Fruit fly (Drosophila melanogaster) whole organism, embryonic: Measurements from ENCODE around the gene CG13894.
A peak's percentile ranks its signal among the peaks of the same experiment; 100 is the strongest.

ENCODE experiments used
- Atf-2 ChIP-seq: fragments of 200-800 bp; sonication (Bioruptor generic); optimal IDR thresholded peaks from 2 replicates; lab custom pipeline; 2016; ENCODE audit warnings: missing biosample characterization, missing genetic modification characterization
- BtbVII ChIP-seq: fragments of 200-800 bp; sonication (Bioruptor generic); optimal IDR thresholded peaks from 3 replicates; lab custom pipeline; 2017; ENCODE audit warnings: missing biosample characterization, mild to moderate bottlenecking, missing genetic modification characterization
- Bteb2 ChIP-seq: fragments of 200-800 bp; sonication (Bioruptor generic); optimal IDR thresholded peaks from 2 replicates; lab custom pipeline; 2016; ENCODE audit warnings: missing biosample characterization, missing genetic modification characterization
- CG1024 ChIP-seq: fragments of 200-800 bp; sonication (Bioruptor generic); IDR thresholded peaks from 2 replicates; pipeline ENCODE4 v1.3.6; 2022; ENCODE audit warnings: missing biosample characterization, missing genetic modification characterization
- CG10979 ChIP-seq: fragments of 200-800 bp; sonication (Bioruptor generic); optimal IDR thresholded peaks from 2 replicates; lab custom pipeline; 2018; ENCODE audit warnings: missing biosample characterization, mild to moderate bottlenecking, missing genetic modification characterization, moderate library complexity
- CG11696 ChIP-seq: fragments of 200-800 bp; sonication (Bioruptor generic); IDR thresholded peaks from 2 replicates; pipeline ENCODE4 v1.3.6; 2022; ENCODE audit warnings: missing biosample characterization, missing genetic modification characterization
- CG17359 ChIP-seq: fragments of 200-800 bp; sonication (Bioruptor generic); optimal IDR thresholded peaks from 3 replicates; lab custom pipeline; 2018; ENCODE audit warnings: missing biosample characterization, mild to moderate bottlenecking, missing genetic modification characterization, moderate library complexity
- CG2889 ChIP-seq: fragments of 200-800 bp; sonication (Bioruptor generic); IDR thresholded peaks from 3 replicates; pipeline ENCODE4 v1.3.6; 2022; ENCODE audit warnings: missing biosample characterization, missing genetic modification characterization
- CG30431 ChIP-seq: fragments of 200-800 bp; sonication (Bioruptor generic); optimal IDR thresholded peaks from 2 replicates; lab custom pipeline; 2017; ENCODE audit warnings: missing biosample characterization, missing genetic modification characterization
- CG42726 ChIP-seq: fragments of 200-800 bp; sonication (Bioruptor generic); IDR thresholded peaks from 2 replicates; pipeline ENCODE4 v1.3.6; 2022; ENCODE audit warnings: missing biosample characterization, missing genetic modification characterization; ENCODE audit not compliant: partially characterized antibody
- CG4424 ChIP-seq: fragments of 200-800 bp; sonication (Bioruptor generic); optimal IDR thresholded peaks from 3 replicates; lab custom pipeline; 2016; ENCODE audit warnings: missing biosample characterization, missing genetic modification characterization
- CG7357 ChIP-seq: fragments of 200-800 bp; sonication (Bioruptor generic); IDR thresholded peaks from 3 replicates; pipeline ENCODE4 v1.3.6; 2022; ENCODE audit warnings: missing biosample characterization, missing genetic modification characterization
- CG7745 ChIP-seq: fragments of 200-800 bp; sonication (Bioruptor generic); optimal IDR thresholded peaks from 2 replicates; lab custom pipeline; 2018; ENCODE audit warnings: missing biosample characterization, mild to moderate bottlenecking, missing genetic modification characterization, moderate library complexity
- CG7786 ChIP-seq: fragments of 200-800 bp; sonication (Bioruptor generic); optimal IDR thresholded peaks from 2 replicates; lab custom pipeline; 2016; ENCODE audit warnings: missing biosample characterization, missing genetic modification characterization
- CG8359 ChIP-seq: fragments of 200-800 bp; sonication (Bioruptor generic); optimal IDR thresholded peaks from 2 replicates; lab custom pipeline; 2017; ENCODE audit warnings: missing biosample characterization, mild to moderate bottlenecking, missing genetic modification characterization, borderline replicate concordance
- Dfd ChIP-seq, 2 experiments: fragments of >200 bp; optimal IDR thresholded peaks; 2 replicates each; lab custom pipeline; 2017; ENCODE audit warnings: missing biosample characterization in 2 of 2, missing genetic modification characterization in 2 of 2
- Dll ChIP-seq: fragments of 200-800 bp; sonication (Bioruptor generic); IDR thresholded peaks from 4 replicates; pipeline ENCODE4 v1.3.6; 2022; ENCODE audit warnings: missing biosample characterization, missing genetic modification characterization; ENCODE audit not compliant: partially characterized antibody
- Doc2 ChIP-seq: fragments of 200-800 bp; sonication (Bioruptor generic); IDR thresholded peaks from 2 replicates; pipeline ENCODE4 v1.3.6; 2022; ENCODE audit warnings: missing biosample characterization, missing genetic modification characterization
- HHEX ChIP-seq: fragments of 200-800 bp; sonication (Bioruptor generic); optimal IDR thresholded peaks from 3 replicates; lab custom pipeline; 2017; ENCODE audit warnings: missing biosample characterization, mild to moderate bottlenecking, missing genetic modification characterization, missing genetic modification reagents
- Hand ChIP-seq: fragments of 200-800 bp; sonication (Bioruptor generic); optimal IDR thresholded peaks from 2 replicates; lab custom pipeline; 2017; ENCODE audit warnings: mild to moderate bottlenecking, missing biosample characterization, missing genetic modification reagents, missing genetic modification characterization
- Meics ChIP-seq: fragments of 200-800 bp; sonication (Bioruptor generic); optimal IDR thresholded peaks from 2 replicates; lab custom pipeline; 2017; ENCODE audit warnings: missing biosample characterization, mild to moderate bottlenecking, missing genetic modification characterization
- Mes4 ChIP-seq: fragments of 200-800 bp; sonication (Bioruptor generic); optimal IDR thresholded peaks from 2 replicates; lab custom pipeline; 2016; ENCODE audit warnings: missing biosample characterization, missing genetic modification characterization
- Mrtf ChIP-seq: fragments of 200-800 bp; sonication (Bioruptor generic); IDR thresholded peaks from 3 replicates; pipeline ENCODE4 v1.3.6; 2022; ENCODE audit warnings: missing biosample characterization, missing genetic modification characterization
- PHDP ChIP-seq: fragments of 200-800 bp; sonication (Bioruptor generic); optimal IDR thresholded peaks from 3 replicates; lab custom pipeline; 2018; ENCODE audit warnings: missing biosample characterization, mild to moderate bottlenecking, missing genetic modification characterization, moderate library complexity
- Pdp1 ChIP-seq, 2 experiments: fragments of 200-800 bp; sonication (Bioruptor generic); optimal IDR thresholded peaks; 3 replicates each; lab custom pipeline; 2016; ENCODE audit warnings: missing biosample characterization in 2 of 2, missing genetic modification characterization in 2 of 2, mild to moderate bottlenecking in 1 of 2, moderate library complexity in 1 of 2
- Scr ChIP-seq: fragments of 200-800 bp; sonication (Bioruptor generic); IDR thresholded peaks from 2 replicates; pipeline ENCODE4 v1.3.6; 2022; ENCODE audit warnings: missing biosample characterization, missing genetic modification characterization; ENCODE audit not compliant: partially characterized antibody
- Tbp ChIP-seq: fragments of >200 bp; optimal IDR thresholded peaks from 2 replicates; lab custom pipeline; 2018; ENCODE audit warnings: missing biosample characterization, missing genetic modification characterization
- bowl ChIP-seq: fragments of 200-800 bp; sonication (Bioruptor generic); IDR thresholded peaks from 2 replicates; pipeline ENCODE4 v1.3.6; 2022; ENCODE audit warnings: missing biosample characterization, missing genetic modification characterization
- caup ChIP-seq: fragments of 200-800 bp; sonication (Bioruptor generic); optimal IDR thresholded peaks from 3 replicates; lab custom pipeline; 2017; ENCODE audit warnings: missing biosample characterization, mild to moderate bottlenecking, missing genetic modification characterization, moderate library complexity; ENCODE audit not compliant: severe bottlenecking
- croc ChIP-seq: fragments of 200-800 bp; sonication (Bioruptor generic); conservative IDR thresholded peaks from 3 replicates; pipeline ENCODE4 v1.3.6; 2022; ENCODE audit warnings: missing biosample characterization, missing genetic modification characterization
- cwo ChIP-seq: fragments of 200-800 bp; sonication (Bioruptor generic); optimal IDR thresholded peaks from 3 replicates; lab custom pipeline; 2017; ENCODE audit warnings: missing biosample characterization, missing genetic modification characterization, mild to moderate bottlenecking, moderate library complexity, missing genetic modification reagents
- dati ChIP-seq: fragments of 200-800 bp; sonication (Bioruptor generic); IDR thresholded peaks from 2 replicates; pipeline ENCODE4 v1.3.6; 2022; ENCODE audit warnings: missing biosample characterization, missing genetic modification characterization
- dmrt11E ChIP-seq: fragments of 200-800 bp; sonication (Bioruptor generic); optimal IDR thresholded peaks from 3 replicates; lab custom pipeline; 2018; ENCODE audit warnings: missing biosample characterization, mild to moderate bottlenecking, missing genetic modification characterization, moderate library complexity
- ems ChIP-seq: fragments of 200-800 bp; sonication (Bioruptor generic); optimal IDR thresholded peaks from 3 replicates; lab custom pipeline; 2016; ENCODE audit warnings: missing biosample characterization, missing genetic modification characterization
- gem ChIP-seq: fragments of 200-800 bp; sonication (Bioruptor generic); optimal IDR thresholded peaks from 2 replicates; lab custom pipeline; 2019; ENCODE audit warnings: missing biosample characterization, mild to moderate bottlenecking, missing genetic modification characterization, moderate library complexity
- h ChIP-seq: fragments of >200 bp; optimal IDR thresholded peaks from 2 replicates; lab custom pipeline; 2017
- her ChIP-seq: fragments of 200-800 bp; sonication (Bioruptor generic); optimal IDR thresholded peaks from 2 replicates; lab custom pipeline; 2016; ENCODE audit warnings: missing biosample characterization, missing genetic modification characterization
- kni ChIP-seq: fragments of 200-800 bp; sonication (Bioruptor generic); optimal IDR thresholded peaks from 3 replicates; lab custom pipeline; 2017; ENCODE audit warnings: mild to moderate bottlenecking, missing biosample characterization, missing genetic modification reagents, missing genetic modification characterization
- lab ChIP-seq: fragments of 200-800 bp; sonication (Bioruptor generic); optimal IDR thresholded peaks from 3 replicates; lab custom pipeline; 2017; ENCODE audit warnings: missing biosample characterization, missing genetic modification characterization, mild to moderate bottlenecking, moderate library complexity, missing genetic modification reagents
- nerfin-2 ChIP-seq: fragments of 200-800 bp; sonication (Bioruptor generic); IDR thresholded peaks from 2 replicates; pipeline ENCODE4 v1.3.6; 2022; ENCODE audit warnings: missing biosample characterization, missing genetic modification characterization; ENCODE audit not compliant: partially characterized antibody
- nom ChIP-seq: fragments of 200-800 bp; sonication (Bioruptor generic); optimal IDR thresholded peaks from 2 replicates; lab custom pipeline; 2017; ENCODE audit warnings: missing biosample characterization, missing genetic modification characterization, mild to moderate bottlenecking, moderate library complexity, missing genetic modification reagents
- pan ChIP-seq, 4 experiments: fragments of >200 bp in 3 of 4; fragments of 200-800 bp in 1 of 4; sonication (Bioruptor generic) in 1 of 4; optimal IDR thresholded peaks in 3 of 4; IDR thresholded peaks in 1 of 4; 2 replicates each; pipeline versions ENCODE4 v1.3.6 to Lab custom; 2017 to 2022; ENCODE audit warnings: missing biosample characterization in 2 of 4, missing genetic modification characterization in 2 of 4, mixed read lengths in 1 of 4
- pho ChIP-seq: fragments of 200-800 bp; sonication (Bioruptor generic); optimal IDR thresholded peaks from 2 replicates; lab custom pipeline; 2016; ENCODE audit warnings: missing biosample characterization, missing genetic modification characterization
- phol ChIP-seq: fragments of 200-800 bp; sonication (Bioruptor generic); optimal IDR thresholded peaks from 3 replicates; lab custom pipeline; 2018; ENCODE audit warnings: missing biosample characterization, mild to moderate bottlenecking, missing genetic modification characterization, moderate library complexity
- sc ChIP-seq, 3 experiments: fragments of >200 bp in 2 of 3; fragments of 200-800 bp in 1 of 3; sonication (Bioruptor generic) in 1 of 3; optimal IDR thresholded peaks; 2 replicates in 2 of 3; 3 replicates in 1 of 3; lab custom pipeline; 2017; ENCODE audit warnings: mild to moderate bottlenecking in 1 of 3, missing biosample characterization in 1 of 3, missing genetic modification characterization in 1 of 3, missing genetic modification reagents in 1 of 3
- sens-2 ChIP-seq: fragments of 200-800 bp; sonication (Bioruptor generic); IDR thresholded peaks from 2 replicates; pipeline ENCODE4 v1.3.6; 2022; ENCODE audit warnings: missing biosample characterization, missing genetic modification characterization
- sna ChIP-seq: fragments of 200-800 bp; sonication (Bioruptor generic); IDR thresholded peaks from 2 replicates; pipeline ENCODE4 v1.3.6; 2022; ENCODE audit warnings: missing biosample characterization, missing genetic modification characterization; ENCODE audit not compliant: partially characterized antibody
- sr ChIP-seq: fragments of 200-800 bp; sonication (Bioruptor generic); IDR thresholded peaks from 3 replicates; pipeline ENCODE4 v1.3.6; 2022; ENCODE audit warnings: missing biosample characterization, missing genetic modification characterization

Gene CG13894

dm6 chr3L:654019-654418 is 44.9 kb downstream of the CG13894 start, which contains the start of the genes MED30 and Rev1 (continued):
- TF ChIP-seq CG10979 (tag; lab: Kevin White, UChicago) (peak; percentile 85), CG7745 (peak; percentile 17), Atf-2 (GFP tag; lab: Kevin White, UChicago) (peak; percentile 95), CG7786 (GFP tag; lab: Kevin White, UChicago) (peak; percentile 97), CG2889 (peak; percentile 82), nerfin-2 (GFP tag; lab: Robert Waterston, UW) (peak; percentile 47; the same call in 1 of the 2 replicates), sr (peak; percentile 67), CG30431 (GFP tag; lab: Kevin White, UChicago) (peak; percentile 86), Pdp1 (GFP tag; optimal IDR thresholded peaks at IDR 0.05; lab: Kevin White, UChicago) (peak; percentile 94 to 96), Mrtf (GFP tag; lab: Robert Waterston, UW) (peak; percentile 87), dmrt11E (tag; lab: Kevin White, UChicago) (peak; percentile 77), cwo (peak; percentile 87), Doc2 (GFP tag; lab: Robert Waterston, UW) (0 out of 2 replicates have a peak, but pooled peaks have one; percentile 11), CG42726 (no peak), HHEX (GFP tag; lab: Kevin White, UChicago) (peak; percentile 90), nom (peak; percentile 71), Hand (GFP tag; lab: Kevin White, UChicago) (peak; percentile 78), lab (GFP tag; lab: Kevin White, UChicago) (peak; percentile 97), CG7357 (GFP tag; lab: Robert Waterston, UW) (peak; percentile 76), Bteb2 (GFP tag; lab: Kevin White, UChicago) (peak; percentile 95), sna (GFP tag; lab: Robert Waterston, UW) (peak; percentile 59; the same call in 1 of the 2 replicates), Dll (peak; percentile 67), CG11696 (peak; percentile 74), PHDP (tag; lab: Kevin White, UChicago) (peak; percentile 95), CG8359 (GFP tag; lab: Kevin White, UChicago) (peak; percentile 40), CG17359 (tag; lab: Kevin White, UChicago) (peak; percentile 92), Dfd (GFP tag; optimal IDR thresholded peaks at IDR 0.05; lab: Kevin White, UChicago) (no peak), BtbVII (peak; percentile 89), bowl (GFP tag; lab: Robert Waterston, UW) (peak; percentile 72), CG1024 (GFP tag; lab: Robert Waterston, UW) (peak; percentile 82), CG4424 (GFP tag; lab: Kevin White, UChicago) (peak; percentile 91), Mes4 (GFP tag; lab: Kevin White, UChicago) (peak; percentile 87), ems (GFP tag; lab: Kevin White, UChicago) (peak; percentile 96), kni (peak; percentile 51), h (no peak), Meics (peak; percentile 93), pho (GFP tag; lab: Kevin White, UChicago) (peak; percentile 98), phol (tag; lab: Kevin White, UChicago) (peak; percentile 92), Scr (GFP tag; lab: Robert Waterston, UW) (peak; percentile 52), croc (GFP tag; lab: Robert Waterston, UW) (peak; percentile 66), sc (optimal IDR thresholded peaks at IDR 0.05; lab: Kevin White, UChicago) (no peak), sc (GFP tag; optimal IDR thresholded peaks at IDR 0.05; lab: Kevin White, UChicago) (peak; percentile 53), gem (tag; lab: Kevin White, UChicago) (peak; percentile 96), dati (GFP tag; lab: Robert Waterston, UW) (peak; percentile 72; the same call in 1 of the 2 replicates), caup (GFP tag; lab: Kevin White, UChicago) (peak; percentile 93), sens-2 (GFP tag; lab: Robert Waterston, UW) (0 out of 2 replicates have a peak, but pooled peaks have one; percentile 55), her (GFP tag; lab: Kevin White, UChicago) (peak; percentile 95), pan (optimal IDR thresholded peaks at IDR 0.05; lab: Kevin White, UChicago) (no peak), pan (GFP tag; optimal IDR thresholded peaks at IDR 0.05 in 1 of 2, IDR thresholded peaks at IDR 0.05 in 1 of 2) (peak in 1 of 2 experiments; percentile 93), Tbp (GFP tag; lab: Kevin White, UChicago) (no peak)
